Worm (Caenorhabditis elegans): Measurements from ENCODE around the gene sqt-1.

Gene sqt-1

DNA sequence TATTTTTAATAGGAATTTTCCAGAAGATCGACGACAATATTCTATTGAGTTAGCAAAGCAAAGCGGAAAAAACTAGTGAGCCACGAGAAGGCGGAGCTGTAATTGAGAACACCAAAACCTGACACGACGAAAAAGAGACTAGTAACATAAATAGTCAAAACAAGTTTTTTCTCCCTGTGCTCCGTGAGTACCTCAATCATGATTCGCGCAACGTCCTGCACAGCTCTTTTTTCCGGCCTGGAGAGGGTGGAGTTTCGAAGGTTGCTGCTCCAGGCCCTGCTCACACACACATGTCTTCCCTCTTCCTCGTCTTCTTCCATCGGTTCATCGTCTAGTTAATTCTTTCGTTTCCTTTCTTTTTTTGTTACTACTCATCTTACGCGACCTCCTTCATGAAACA lies 14.0 kb upstream of the sqt-1 start, which contains the start of gene clh-2:
TSS of gene clh-2 (plus strand) at position 301 of the 400 bp plus-strand sequence.
- TF ChIP-seq Y53G8AR.9 (GFP tag; conservative IDR thresholded peaks at IDR 0.05), result 0 out of 2 replicates have a peak, but pooled peaks have one; percentile 40
- no peak for TF ChIP-seq B0019.2 (GFP tag; conservative IDR thresholded peaks at IDR 0.05)

- TF ChIP-seq hlh-12 (tag; optimal IDR thresholded peaks at IDR 0.05), result no peak
- no peak for TF ChIP-seq F49E8.2 (tag; optimal IDR thresholded peaks at IDR 0.05; ENCODE audit: insufficient read depth)
- TF ChIP-seq gei-17 (GFP tag; optimal IDR thresholded peaks at IDR 0.05), result no peak
- no peak for TF ChIP-seq lin-26 (GFP tag; IDR thresholded peaks at IDR 0.05)
- TF ChIP-seq snpc-1.3 (tag; optimal IDR thresholded peaks at IDR 0.05; ENCODE audit: insufficient read depth), result no peak
- no peak for TF ChIP-seq pha-4 (tag; optimal IDR thresholded peaks at IDR 0.05)
- no peak for TF ChIP-seq nhr-80 (tag; optimal IDR thresholded peaks at IDR 0.05)
- TF ChIP-seq athp-1 (tag; optimal IDR thresholded peaks at IDR 0.05), result no peak
- no peak for TF ChIP-seq ccch-3 (GFP tag; optimal IDR thresholded peaks at IDR 0.05)
- TF ChIP-seq somi-1 (GFP tag; optimal IDR thresholded peaks at IDR 0.05), result no peak
- TF ChIP-seq unc-130 (GFP tag; optimal IDR thresholded peaks at IDR 0.05), result no peak
- TF ChIP-seq B0035.1 (tag; optimal IDR thresholded peaks at IDR 0.05), result no peak
- TF ChIP-seq hlh-26 (GFP tag; conservative IDR thresholded peaks at IDR 0.05), result no peak
- TF ChIP-seq B0336.3 (GFP tag; IDR thresholded peaks at IDR 0.05), result no peak
- TF ChIP-seq ztf-22 (GFP tag; optimal IDR thresholded peaks at IDR 0.05), result no peak
- no peak for TF ChIP-seq let-607 (tag; optimal IDR thresholded peaks at IDR 0.05)
- no peak for TF ChIP-seq madf-3 (GFP tag; IDR thresholded peaks at IDR 0.05)
- no peak for TF ChIP-seq ztf-25 (GFP tag; IDR thresholded peaks at IDR 0.05)
- no peak for TF ChIP-seq snpc-3.4 (tag; optimal IDR thresholded peaks at IDR 0.05)
Measured at ce11 chrII:11349892-11350291, 12.3 kb upstream of the sqt-1 start, which contains the start of gene dph-5. TSS of gene dph-5 (plus strand) at chrII:11350192.

DNA sequence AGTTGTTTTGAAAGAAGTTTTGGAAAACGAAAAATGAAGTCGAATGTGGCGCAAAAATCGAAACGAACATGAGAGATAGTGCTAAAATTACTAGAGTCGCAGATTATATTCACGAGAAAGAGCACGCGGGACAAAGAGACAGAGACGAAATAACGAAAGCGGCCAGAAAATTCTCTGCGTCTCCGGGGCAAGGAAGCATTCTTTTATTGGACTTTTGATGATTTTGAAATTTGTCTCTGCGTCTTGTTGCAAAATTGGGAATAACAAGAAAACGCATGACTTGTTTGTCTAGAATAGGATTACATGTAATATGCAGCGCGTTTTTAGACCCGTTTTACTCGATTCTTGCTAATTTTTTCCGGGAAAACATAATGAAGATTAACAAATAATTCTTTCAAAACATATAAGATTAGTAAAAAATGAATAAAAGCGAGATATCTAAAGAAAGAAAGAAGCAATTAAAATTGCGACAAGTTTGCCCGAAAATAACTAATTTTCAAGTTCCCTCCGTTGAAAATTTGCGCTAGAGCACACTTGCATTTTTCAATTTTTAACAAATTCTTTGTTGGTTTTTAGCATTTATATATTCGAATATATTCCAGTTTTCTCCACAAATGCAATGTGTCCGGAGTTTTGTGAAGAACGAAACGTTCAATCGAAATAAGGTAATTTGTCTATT lies 10.4 kb upstream of the sqt-1 start, which contains the start of the genes B0491.6 and pigm-1:
TSS of gene B0491.6 (minus strand) at position 466 of the 679 bp plus-strand sequence.
TSS of gene pigm-1 (plus strand) at position 568 of the 679 bp plus-strand sequence.
- TF ChIP-seq F55B11.4 (tag; optimal IDR thresholded peaks at IDR 0.05; ENCODE audit: borderline replicate concordance, insufficient read depth) (no peak), F39B2.1 (GFP tag; IDR thresholded peaks at IDR 0.05) (no peak), egl-44 (GFP tag; IDR thresholded peaks at IDR 0.05) (0 out of 2 replicates have a peak, but pooled peaks have one; percentile 15), nhr-27 (tag; optimal IDR thresholded peaks at IDR 0.05) (no peak), unc-130 (GFP tag; optimal IDR thresholded peaks at IDR 0.05) (no peak), hlh-26 (GFP tag; conservative IDR thresholded peaks at IDR 0.05) (no peak), pha-4 (tag; optimal IDR thresholded peaks at IDR 0.05) (no peak), attf-6 (GFP tag; IDR thresholded peaks at IDR 0.05) (no peak), lin-54 (GFP tag; optimal IDR thresholded peaks at IDR 0.05) (peak; percentile 62), ama-1 (optimal IDR thresholded peaks at IDR 0.05) (no peak), ama-1 (GFP tag; optimal IDR thresholded peaks at IDR 0.05) (no peak), snpc-1.3 (tag; optimal IDR thresholded peaks at IDR 0.05; ENCODE audit: insufficient read depth) (no peak), B0019.2 (GFP tag; conservative IDR thresholded peaks at IDR 0.05) (no peak), C06A6.2 (GFP tag; conservative IDR thresholded peaks at IDR 0.05) (no peak), lin-35 (GFP tag; optimal IDR thresholded peaks at IDR 0.05) (peak in 2 of 3 experiments; percentile 38 to 63), F22D6.2 (tag; optimal IDR thresholded peaks at IDR 0.05) (no peak), sptf-2 (GFP tag; optimal IDR thresholded peaks at IDR 0.05) (no peak), madf-3 (GFP tag; IDR thresholded peaks at IDR 0.05) (no peak), attf-3 (GFP tag; conservative IDR thresholded peaks at IDR 0.05) (no peak), nfya-1 (tag; optimal IDR thresholded peaks at IDR 0.05; ENCODE audit: borderline replicate concordance, insufficient read depth) (no peak), nfyb-1 (GFP tag; IDR thresholded peaks at IDR 0.05) (no peak), zim-3 (tag; optimal IDR thresholded peaks at IDR 0.05) (no peak), ztf-26 (tag; optimal IDR thresholded peaks at IDR 0.05) (no peak), ceh-100 (GFP tag; IDR thresholded peaks at IDR 0.05) (no peak), let-526 (GFP tag; IDR thresholded peaks at IDR 0.05) (no peak), B0261.1 (tag; optimal IDR thresholded peaks at IDR 0.05) (no peak), C17E4.6 (GFP tag; IDR thresholded peaks at IDR 0.05) (no peak), tlf-1 (GFP tag; optimal IDR thresholded peaks at IDR 0.05) (no peak), nhr-120 (GFP tag; IDR thresholded peaks at IDR 0.05) (no peak)

All from whole organism, young adult.